Fruit fly (Drosophila melanogaster): ENCODE data around the gene CG31952.

The CG31952 gene

dm6 chr2L:3417613-3418012 is 1.1 kb downstream of the CG31952 start:
- no peak for TF ChIP-seq noc (tag; optimal IDR thresholded peaks at IDR 0.05)

dm6 chr2L:3422753-3423152 is 6.3 kb downstream of the CG31952 start:
- no peak for TF ChIP-seq noc (tag; optimal IDR thresholded peaks at IDR 0.05)

dm6 chr2L:3425947-3426346 is 9.5 kb downstream of the CG31952 start:
- TF ChIP-seq noc (tag; optimal IDR thresholded peaks at IDR 0.05): no peak

dm6 chr2L:3426669-3427232 is 10.3 kb downstream of the CG31952 start, which contains the start of gene Pgant2:
Pgant2 (minus strand) TSS chr2L:3426719.
- TF ChIP-seq noc (tag; optimal IDR thresholded peaks at IDR 0.05): no peak

- no peak for TF ChIP-seq noc (tag; optimal IDR thresholded peaks at IDR 0.05)
Observed at dm6 chr2L:3428419-3429097, 12.1 kb downstream of the CG31952 start.

dm6 chr2L:3435086-3435485 is 18.6 kb downstream of the CG31952 start:
- no peak for TF ChIP-seq noc (tag; optimal IDR thresholded peaks at IDR 0.05)

- TF ChIP-seq noc (tag; optimal IDR thresholded peaks at IDR 0.05): no peak
Observed at dm6 chr2L:3436347-3436746, 19.9 kb downstream of the CG31952 start.

dm6 chr2L:3437068-3437467 is 20.6 kb downstream of the CG31952 start:
- no peak for TF ChIP-seq noc (tag; optimal IDR thresholded peaks at IDR 0.05)

dm6 chr2L:3438078-3438477 is 21.6 kb downstream of the CG31952 start:
- TF ChIP-seq noc (tag; optimal IDR thresholded peaks at IDR 0.05): no peak

dm6 chr2L:3439502-3439901 is 23.0 kb downstream of the CG31952 start:
- TF ChIP-seq noc (tag; optimal IDR thresholded peaks at IDR 0.05): no peak

dm6 chr2L:3440322-3440721 is 23.8 kb downstream of the CG31952 start:
- no peak for TF ChIP-seq noc (tag; optimal IDR thresholded peaks at IDR 0.05)

- no peak for TF ChIP-seq noc (tag; optimal IDR thresholded peaks at IDR 0.05)
Observed at dm6 chr2L:3441158-3441557, 24.7 kb downstream of the CG31952 start.

- no peak for TF ChIP-seq noc (tag; optimal IDR thresholded peaks at IDR 0.05)
Observed at dm6 chr2L:3441673-3442072, 25.2 kb downstream of the CG31952 start.

- no peak for TF ChIP-seq noc (tag; optimal IDR thresholded peaks at IDR 0.05)
Observed at dm6 chr2L:3444789-3445188, 28.3 kb downstream of the CG31952 start.

dm6 chr2L:3445655-3446054 is 29.2 kb downstream of the CG31952 start, which contains the start of gene CG2772:
CG2772 (plus strand) TSS chr2L:3445992.
- TF ChIP-seq noc (tag; optimal IDR thresholded peaks at IDR 0.05): peak; percentile 53

dm6 chr2L:3449555-3450320 is 33.2 kb downstream of the CG31952 start, which contains the start of gene Snx1:
Snx1 (plus strand) TSS chr2L:3449683.
- TF ChIP-seq noc (tag; optimal IDR thresholded peaks at IDR 0.05): no peak

- no peak for TF ChIP-seq noc (tag; optimal IDR thresholded peaks at IDR 0.05)
Observed at dm6 chr2L:3452286-3452685, 35.8 kb downstream of the CG31952 start, which contains the start of gene CG12795. CG12795 (plus strand) TSS chr2L:3452466.
